Worm (Caenorhabditis elegans) whole organism, young adult: ENCODE results near the gene F26D10.13.

Source experiments
- C17E4.6 ChIP-seq: fragments of 200-800 bp; sonication (Bioruptor generic); IDR thresholded peaks from 2 replicates; pipeline ENCODE4 v1.3.6; 2022; ENCODE audit warnings: missing genetic modification reagents, missing genetic modification characterization, missing compliant biosample characterization
- F49E8.2 ChIP-seq: sonication (generic microtip); optimal IDR thresholded peaks from 3 replicates; lab custom pipeline; 2017; ENCODE audit warnings: missing genetic modification characterization, mild to moderate bottlenecking, missing compliant biosample characterization, antibody characterized with exemption, moderate library complexity; ENCODE audit not compliant: insufficient read depth
- K11D2.4 ChIP-seq: fragments of 200-800 bp; sonication (Bioruptor generic); IDR thresholded peaks from 2 replicates; pipeline ENCODE4 v1.3.6; 2022; ENCODE audit warnings: missing genetic modification reagents, missing genetic modification characterization, missing compliant biosample characterization
- K12H6.12 ChIP-seq: fragments of 200-800 bp; sonication (Bioruptor generic); optimal IDR thresholded peaks from 2 replicates; lab custom pipeline; 2018; ENCODE audit warnings: mild to moderate bottlenecking, missing genetic modification characterization, missing compliant biosample characterization
- T07F8.4 ChIP-seq: sonication (generic microtip); optimal IDR thresholded peaks from 2 replicates; lab custom pipeline; 2016; ENCODE audit warnings: mild to moderate bottlenecking, missing genetic modification characterization, moderate library complexity, missing compliant biosample characterization
- T26A5.8 ChIP-seq: sonication (generic microtip); optimal IDR thresholded peaks from 2 replicates; lab custom pipeline; 2016; ENCODE audit warnings: missing genetic modification characterization, missing compliant biosample characterization
- Y53G8AR.9 ChIP-seq: fragments of 200-800 bp; sonication (Bioruptor generic); conservative IDR thresholded peaks from 2 replicates; pipeline ENCODE4 v1.3.6; 2022; ENCODE audit warnings: missing genetic modification reagents, missing genetic modification characterization, missing compliant biosample characterization
- Y95B8A.8 ChIP-seq: fragments of 200-800 bp; sonication (Bioruptor generic); IDR thresholded peaks from 2 replicates; pipeline ENCODE4 v1.3.6; 2022; ENCODE audit warnings: missing genetic modification reagents, missing genetic modification characterization, missing compliant biosample characterization
- ZK185.1 ChIP-seq: sonication (generic microtip); optimal IDR thresholded peaks from 2 replicates; lab custom pipeline; 2016; ENCODE audit warnings: mild to moderate bottlenecking, missing genetic modification characterization, missing compliant biosample characterization; ENCODE audit not compliant: poor library complexity, severe bottlenecking
- ama-1 ChIP-seq, 3 experiments: fragments of 150-350 bp in 1 of 3; sonication (generic microtip) in 2 of 3; optimal IDR thresholded peaks; 2 replicates each; lab custom pipeline; 2014 to 2018; ENCODE audit warnings: missing biosample characterization in 2 of 3, missing genetic modification characterization in 2 of 3, missing genetic modification reagents in 2 of 3
- atf-7 ChIP-seq: sonication (generic microtip); optimal IDR thresholded peaks from 2 replicates; lab custom pipeline; 2017; ENCODE audit warnings: mild to moderate bottlenecking, missing genetic modification characterization, missing compliant biosample characterization
- attf-3 ChIP-seq: fragments of 200-800 bp; sonication (Bioruptor generic); conservative IDR thresholded peaks from 2 replicates; pipeline ENCODE4 v1.3.6; 2022; ENCODE audit warnings: missing genetic modification reagents, missing genetic modification characterization, missing compliant biosample characterization
- attf-5 ChIP-seq: fragments of 200-800 bp; sonication (Bioruptor generic); optimal IDR thresholded peaks from 2 replicates; lab custom pipeline; 2018; ENCODE audit warnings: mild to moderate bottlenecking, missing genetic modification characterization, missing compliant biosample characterization
- attf-6 ChIP-seq: fragments of 200-800 bp; sonication (Bioruptor generic); IDR thresholded peaks from 2 replicates; pipeline ENCODE4 v1.3.6; 2022; ENCODE audit warnings: missing genetic modification reagents, missing genetic modification characterization, missing compliant biosample characterization
- ccch-3 ChIP-seq: fragments of 200-800 bp; sonication (Bioruptor generic); optimal IDR thresholded peaks from 2 replicates; lab custom pipeline; 2018; ENCODE audit warnings: mild to moderate bottlenecking, missing genetic modification characterization, missing compliant biosample characterization
- ceh-27 ChIP-seq: fragments of 200-800 bp; sonication (Bioruptor generic); optimal IDR thresholded peaks from 2 replicates; lab custom pipeline; 2018; ENCODE audit warnings: mild to moderate bottlenecking, missing genetic modification characterization, moderate library complexity, missing compliant biosample characterization
- ceh-40 ChIP-seq: fragments of 200-800 bp; sonication (Bioruptor generic); IDR thresholded peaks from 2 replicates; pipeline ENCODE4 v1.3.6; 2022; ENCODE audit warnings: missing genetic modification characterization, missing compliant biosample characterization
- ceh-58 ChIP-seq: fragments of 200-800 bp; sonication (Bioruptor generic); IDR thresholded peaks from 2 replicates; pipeline ENCODE4 v1.3.6; 2022; ENCODE audit warnings: missing genetic modification characterization, missing compliant biosample characterization
- ceh-79 ChIP-seq: sonication (generic microtip); optimal IDR thresholded peaks from 2 replicates; lab custom pipeline; 2017; ENCODE audit warnings: mild to moderate bottlenecking, missing genetic modification characterization, missing compliant biosample characterization
- chd-7 ChIP-seq: sonication (generic microtip); optimal IDR thresholded peaks from 2 replicates; lab custom pipeline; 2016; ENCODE audit warnings: mild to moderate bottlenecking, missing genetic modification characterization, moderate library complexity, missing compliant biosample characterization
- die-1 ChIP-seq: sonication (generic microtip); optimal IDR thresholded peaks from 2 replicates; lab custom pipeline; 2016; ENCODE audit warnings: missing genotype, mild to moderate bottlenecking, missing genetic modification characterization, missing compliant biosample characterization
- dox-1 ChIP-seq: fragments of 200-800 bp; sonication (Bioruptor generic); IDR thresholded peaks from 2 replicates; pipeline ENCODE4 v1.3.6; 2022; ENCODE audit warnings: missing genetic modification reagents, missing genetic modification characterization, missing compliant biosample characterization
- efl-1 ChIP-seq: fragments of 150-350 bp; optimal IDR thresholded peaks from 2 replicates; lab custom pipeline; 2014; ENCODE audit warnings: missing biosample characterization, missing genetic modification reagents, missing genetic modification characterization
- ekl-4 ChIP-seq: fragments of 200-800 bp; sonication (Bioruptor generic); IDR thresholded peaks from 2 replicates; pipeline ENCODE4 v1.3.6; 2022; ENCODE audit warnings: missing genetic modification reagents, missing genetic modification characterization, missing compliant biosample characterization
- gei-17 ChIP-seq: fragments of 200-800 bp; sonication (Bioruptor generic); optimal IDR thresholded peaks from 2 replicates; lab custom pipeline; 2018; ENCODE audit warnings: mild to moderate bottlenecking, missing genetic modification characterization, missing compliant biosample characterization
- hsf-1 ChIP-seq: fragments of 200-800 bp; sonication (Bioruptor generic); IDR thresholded peaks from 2 replicates; pipeline ENCODE4 v1.3.6; 2022; ENCODE audit warnings: missing genetic modification reagents, missing genetic modification characterization, missing compliant biosample characterization
- lin-35 ChIP-seq, 3 experiments: fragments of 150-350 bp in 2 of 3; sonication (generic microtip) in 1 of 3; optimal IDR thresholded peaks; 2 replicates each; lab custom pipeline; 2014 to 2018; ENCODE audit warnings: missing biosample characterization in 3 of 3, missing genetic modification characterization in 3 of 3, missing genetic modification reagents in 3 of 3
- lin-54 ChIP-seq: fragments of 200-800 bp; sonication (Bioruptor generic); optimal IDR thresholded peaks from 2 replicates; lab custom pipeline; 2018; ENCODE audit warnings: mild to moderate bottlenecking, missing genetic modification characterization, missing compliant biosample characterization
- lsy-27 ChIP-seq: sonication (generic microtip); optimal IDR thresholded peaks from 2 replicates; lab custom pipeline; 2017; ENCODE audit warnings: missing genetic modification characterization, mild to moderate bottlenecking, missing compliant biosample characterization, antibody characterized with exemption, missing genotype, borderline replicate concordance; ENCODE audit not compliant: insufficient read depth
- madf-10 ChIP-seq: sonication (generic microtip); optimal IDR thresholded peaks from 2 replicates; lab custom pipeline; 2016; ENCODE audit warnings: mild to moderate bottlenecking, missing genetic modification characterization, missing compliant biosample characterization
- mes-4 ChIP-seq: sonication (generic microtip); optimal IDR thresholded peaks from 2 replicates; lab custom pipeline; 2016; ENCODE audit warnings: missing genotype, missing genetic modification characterization, missing compliant biosample characterization
- nfyb-1 ChIP-seq: fragments of 200-800 bp; sonication (Bioruptor generic); IDR thresholded peaks from 2 replicates; pipeline ENCODE4 v1.3.6; 2022; ENCODE audit warnings: missing genetic modification reagents, missing genetic modification characterization, missing compliant biosample characterization
- nhr-27 ChIP-seq: fragments of 200-800 bp; sonication (Bioruptor generic); optimal IDR thresholded peaks from 2 replicates; lab custom pipeline; 2018; ENCODE audit warnings: mild to moderate bottlenecking, missing genetic modification characterization, moderate library complexity, missing compliant biosample characterization
- nhr-80 ChIP-seq: sonication (generic microtip); optimal IDR thresholded peaks from 2 replicates; lab custom pipeline; 2016; ENCODE audit warnings: missing genetic modification characterization, missing compliant biosample characterization
- nhr-90 ChIP-seq: sonication (generic microtip); optimal IDR thresholded peaks from 2 replicates; lab custom pipeline; 2016; ENCODE audit warnings: missing genotype, mild to moderate bottlenecking, missing genetic modification characterization, missing compliant biosample characterization
- pbrm-1 ChIP-seq: fragments of 200-800 bp; sonication (Bioruptor generic); IDR thresholded peaks from 2 replicates; pipeline ENCODE4 v1.3.6; 2022; ENCODE audit warnings: missing genetic modification reagents, missing genetic modification characterization, missing compliant biosample characterization
- rec-8 ChIP-seq, 2 experiments: sonication (generic microtip); optimal IDR thresholded peaks; 2 replicates each; lab custom pipeline; 2016; ENCODE audit warnings: mild to moderate bottlenecking in 2 of 2, missing genetic modification characterization in 2 of 2, missing genetic modification reagents in 2 of 2, missing genotype in 2 of 2, missing biosample characterization in 1 of 2, missing compliant biosample characterization in 1 of 2, moderate library complexity in 1 of 2
- rpc-1 ChIP-seq, 2 experiments: fragments of 150-350 bp in 1 of 2; sonication (generic microtip) in 1 of 2; optimal IDR thresholded peaks; 2 replicates each; lab custom pipeline; 2014 to 2018; ENCODE audit warnings: missing biosample characterization in 1 of 2, missing genetic modification characterization in 1 of 2, missing genetic modification reagents in 1 of 2, missing genotype in 1 of 2
- snpc-1.1 ChIP-seq: sonication (generic microtip); optimal IDR thresholded peaks from 2 replicates; lab custom pipeline; 2017; ENCODE audit warnings: missing genetic modification characterization, mild to moderate bottlenecking, missing compliant biosample characterization, antibody characterized with exemption, moderate library complexity, missing genotype, missing genetic modification reagents; ENCODE audit not compliant: insufficient read depth
- tlf-1 ChIP-seq: fragments of 200-800 bp; sonication (Bioruptor generic); optimal IDR thresholded peaks from 2 replicates; lab custom pipeline; 2018; ENCODE audit warnings: mild to moderate bottlenecking, missing genetic modification characterization, missing compliant biosample characterization
- zim-3 ChIP-seq: sonication (generic microtip); optimal IDR thresholded peaks from 2 replicates; lab custom pipeline; 2017; ENCODE audit warnings: mild to moderate bottlenecking, missing genetic modification characterization, moderate library complexity, missing compliant biosample characterization
- ztf-18 ChIP-seq: sonication (generic microtip); optimal IDR thresholded peaks from 2 replicates; lab custom pipeline; 2016; ENCODE audit warnings: missing genotype, mild to moderate bottlenecking, missing genetic modification characterization, missing compliant biosample characterization
- ztf-26 ChIP-seq: sonication (generic microtip); optimal IDR thresholded peaks from 2 replicates; lab custom pipeline; 2017; ENCODE audit warnings: missing genetic modification characterization, missing compliant biosample characterization
- ztf-3 ChIP-seq: fragments of 200-800 bp; sonication (Bioruptor generic); optimal IDR thresholded peaks from 2 replicates; lab custom pipeline; 2018; ENCODE audit warnings: mild to moderate bottlenecking, missing genetic modification characterization, missing compliant biosample characterization

Gene F26D10.13

ce11 chrIV:17281060-17282021, 16.7 kb upstream of the F26D10.13 start (continued):
- peak; percentile 96 for TF ChIP-seq T26A5.8 (tag; lab: Kevin White, UChicago)
- peak; percentile 14 for TF ChIP-seq nhr-80 (tag; lab: Kevin White, UChicago)
- TF ChIP-seq die-1 (tag; lab: Kevin White, UChicago): peak; percentile 58
- peak; percentile 71 for TF ChIP-seq ztf-3 (GFP tag; lab: Kevin White, UChicago)
- peak; percentile 71 for TF ChIP-seq T07F8.4 (tag; lab: Kevin White, UChicago)
- TF ChIP-seq K11D2.4 (GFP tag; lab: Robert Waterston, UW): peak; percentile 65; the same call in 1 of the 2 replicates
- no peak for TF ChIP-seq attf-3 (GFP tag; lab: Robert Waterston, UW)
- peak; percentile 79 for TF ChIP-seq pbrm-1 (GFP tag; lab: Robert Waterston, UW)
- peak; percentile 75 for TF ChIP-seq K12H6.12
- peak; percentile 72 for TF ChIP-seq attf-5 (GFP tag; lab: Kevin White, UChicago)
- TF ChIP-seq mes-4 (tag; lab: Kevin White, UChicago): peak; percentile 13
- TF ChIP-seq lin-54 (GFP tag; lab: Kevin White, UChicago): peak; percentile 88
- peak; percentile 91 for TF ChIP-seq hsf-1 (GFP tag; lab: Robert Waterston, UW)
- peak; percentile 35 for TF ChIP-seq nhr-90 (tag; lab: Kevin White, UChicago)
- peak; percentile 97 for TF ChIP-seq Y53G8AR.9
- TF ChIP-seq ztf-26: peak; percentile 59
- TF ChIP-seq ceh-79 (tag; lab: Kevin White, UChicago): peak; percentile 82
- peak; percentile 72 for TF ChIP-seq snpc-1.1 (tag; lab: Kevin White, UChicago)
- peak; percentile 89 for TF ChIP-seq nfyb-1 (GFP tag; lab: Robert Waterston, UW)
- TF ChIP-seq nhr-27 (tag; lab: Kevin White, UChicago): peak; percentile 73
- peak; percentile 70 for TF ChIP-seq ceh-40
- TF ChIP-seq rec-8 (tag; optimal IDR thresholded peaks at IDR 0.05; lab: Kevin White, UChicago): no peak
- TF ChIP-seq lsy-27 (tag; lab: Kevin White, UChicago): no peak
- peak; percentile 97 for TF ChIP-seq attf-6 (GFP tag; lab: Robert Waterston, UW)
- peak; percentile 33; the same call in 1 of the 2 replicates for TF ChIP-seq C17E4.6
- TF ChIP-seq chd-7: peak; percentile 64
- TF ChIP-seq atf-7 (tag; lab: Kevin White, UChicago): peak; percentile 94
- peak; percentile 75 for TF ChIP-seq ztf-18 (tag; lab: Kevin White, UChicago)
- 0 out of 2 replicates have a peak, but pooled peaks have one; percentile 78 for TF ChIP-seq Y95B8A.8 (GFP tag; lab: Robert Waterston, UW)
- peak; percentile 88 for TF ChIP-seq zim-3 (tag; lab: Kevin White, UChicago)
- peak; percentile 99 for TF ChIP-seq ama-1 (optimal IDR thresholded peaks at IDR 0.05; lab: Kevin White, UChicago)
- peak; percentile 89 to 95 for TF ChIP-seq ama-1 (GFP tag; optimal IDR thresholded peaks at IDR 0.05; lab: Kevin White, UChicago)
- peak; percentile 98 for TF ChIP-seq F49E8.2 (tag; lab: Kevin White, UChicago)
- no peak for TF ChIP-seq rpc-1 (optimal IDR thresholded peaks at IDR 0.05; lab: Kevin White, UChicago)
- TF ChIP-seq rpc-1 (tag; optimal IDR thresholded peaks at IDR 0.05; lab: Kevin White, UChicago): no peak
- peak; percentile 62 for TF ChIP-seq ceh-27 (GFP tag; lab: Kevin White, UChicago)
- peak; percentile 61 for TF ChIP-seq madf-10 (tag; lab: Kevin White, UChicago)
- peak; percentile 31 for TF ChIP-seq efl-1
- TF ChIP-seq lin-35 (GFP tag; optimal IDR thresholded peaks at IDR 0.05; lab: Kevin White, UChicago): peak in 2 of 3 experiments; percentile 69 to 70
- peak; percentile 67 for TF ChIP-seq ZK185.1 (tag; lab: Kevin White, UChicago)
- TF ChIP-seq tlf-1: peak; percentile 96
- peak; percentile 89 for TF ChIP-seq ekl-4 (GFP tag; lab: Robert Waterston, UW)
- peak; percentile 89; the same call in 1 of the 2 replicates for TF ChIP-seq ceh-58
- TF ChIP-seq gei-17 (GFP tag; lab: Kevin White, UChicago): peak; percentile 81
- TF ChIP-seq dox-1 (GFP tag; lab: Robert Waterston, UW): peak; percentile 82
- TF ChIP-seq ccch-3 (GFP tag; lab: Kevin White, UChicago): peak; percentile 64
